Worm (Caenorhabditis elegans) whole organism, L4/young adult: ENCODE data around the gene K01C8.2.

Source experiments
- W03F9.2 ChIP-seq: fragments of 150-350 bp; optimal IDR thresholded peaks from 2 replicates; lab custom pipeline; 2014; ENCODE audit warnings: missing biosample characterization, missing genetic modification characterization
- dao-5 ChIP-seq: sonication (generic microtip); optimal IDR thresholded peaks from 2 replicates; lab custom pipeline; 2016; ENCODE audit warnings: missing genotype, missing genetic modification characterization, moderate library complexity, missing compliant biosample characterization
- him-1 ChIP-seq: sonication (generic microtip); optimal IDR thresholded peaks from 2 replicates; lab custom pipeline; 2016; ENCODE audit warnings: missing genotype, missing genetic modification reagents, missing genetic modification characterization, missing compliant biosample characterization

DNA sequence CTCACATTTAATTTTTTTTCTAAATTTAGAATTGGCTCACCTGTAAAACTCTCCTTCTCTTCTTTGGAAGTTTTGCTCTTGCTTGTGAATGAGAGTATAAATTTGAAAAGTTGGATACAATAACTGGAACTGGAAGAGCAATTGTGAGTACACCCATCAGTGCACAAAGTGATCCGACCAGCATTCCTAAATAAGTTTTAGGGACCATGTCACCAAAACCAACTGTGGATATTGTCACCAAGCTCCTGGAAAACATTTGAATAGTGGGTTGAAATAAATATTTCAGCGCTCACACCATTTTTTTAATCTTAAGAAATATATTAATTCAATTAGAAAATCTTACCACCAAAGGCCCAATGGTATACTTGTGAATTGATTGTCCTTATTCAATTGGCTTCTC lies 39.1 kb upstream of the K01C8.2 start:
- no peak for TF ChIP-seq dao-5 (tag; lab: Kevin White, UChicago)
- TF ChIP-seq W03F9.2 (tag; lab: Kevin White, UChicago): no peak
- no peak for TF ChIP-seq him-1 (tag; lab: Kevin White, UChicago)
